Fruit fly (Drosophila melanogaster) whole organism, embryonic: ENCODE data around the gene Mst85C.

Experiments used
- Bgb ChIP-seq: fragments of 200-800 bp; sonication (Bioruptor generic); IDR thresholded peaks from 2 replicates; pipeline ENCODE4 v1.3.6; 2022; ENCODE audit warnings: missing biosample characterization, missing genetic modification characterization; ENCODE audit not compliant: partially characterized antibody
- CG10431 ChIP-seq: fragments of 200-800 bp; sonication (Bioruptor generic); optimal IDR thresholded peaks from 3 replicates; lab custom pipeline; 2018; ENCODE audit warnings: missing biosample characterization, mild to moderate bottlenecking, missing genetic modification characterization
- CG11504 ChIP-seq: fragments of 200-800 bp; sonication (Bioruptor generic); optimal IDR thresholded peaks from 3 replicates; lab custom pipeline; 2019; ENCODE audit warnings: missing biosample characterization, mild to moderate bottlenecking, missing genetic modification characterization, moderate library complexity
- CG12219 ChIP-seq: fragments of 200-800 bp; sonication (Bioruptor generic); optimal IDR thresholded peaks from 3 replicates; lab custom pipeline; 2018; ENCODE audit warnings: missing biosample characterization, mild to moderate bottlenecking, missing genetic modification characterization
- CG12391 ChIP-seq: fragments of 200-800 bp; sonication (Bioruptor generic); optimal IDR thresholded peaks from 3 replicates; lab custom pipeline; 2018; ENCODE audit warnings: missing biosample characterization, mild to moderate bottlenecking, missing genetic modification characterization, moderate library complexity
- CG17328 ChIP-seq: fragments of 200-800 bp; sonication (Bioruptor generic); IDR thresholded peaks from 2 replicates; pipeline ENCODE4 v1.3.6; 2022; ENCODE audit warnings: missing biosample characterization, missing genetic modification characterization
- CG18262 ChIP-seq: fragments of 200-800 bp; optimal IDR thresholded peaks from 3 replicates; lab custom pipeline; 2019; ENCODE audit warnings: missing biosample characterization, mild to moderate bottlenecking, missing genetic modification characterization, moderate library complexity
- CG30020 ChIP-seq: fragments of 200-800 bp; optimal IDR thresholded peaks from 2 replicates; lab custom pipeline; 2019; ENCODE audit warnings: missing biosample characterization, mild to moderate bottlenecking, missing genetic modification characterization, moderate library complexity
- CG30431 ChIP-seq: fragments of 200-800 bp; sonication (Bioruptor generic); optimal IDR thresholded peaks from 2 replicates; lab custom pipeline; 2017; ENCODE audit warnings: missing biosample characterization, missing genetic modification characterization
- CG31388 ChIP-seq: fragments of 200-800 bp; sonication (Bioruptor generic); optimal IDR thresholded peaks from 2 replicates; lab custom pipeline; 2016; ENCODE audit warnings: missing biosample characterization, missing genetic modification characterization
- CG3838 ChIP-seq: fragments of 200-800 bp; sonication (Bioruptor generic); optimal IDR thresholded peaks from 3 replicates; lab custom pipeline; 2016; ENCODE audit warnings: missing biosample characterization, missing genetic modification characterization
- CG6683 ChIP-seq: fragments of 200-800 bp; sonication (Bioruptor generic); optimal IDR thresholded peaks from 2 replicates; lab custom pipeline; 2017; ENCODE audit warnings: missing biosample characterization, mild to moderate bottlenecking, missing genetic modification characterization, missing genetic modification reagents
- CG6765 ChIP-seq: fragments of 200-800 bp; sonication (Bioruptor generic); optimal IDR thresholded peaks from 3 replicates; lab custom pipeline; 2017; ENCODE audit warnings: missing biosample characterization, mild to moderate bottlenecking, missing genetic modification characterization
- CG6813 ChIP-seq: fragments of 200-800 bp; sonication (Bioruptor generic); optimal IDR thresholded peaks from 2 replicates; lab custom pipeline; 2017; ENCODE audit warnings: missing biosample characterization, missing genetic modification characterization, mild to moderate bottlenecking, moderate library complexity, missing genetic modification reagents
- CG6854 ChIP-seq: fragments of 200-800 bp; sonication (Bioruptor generic); optimal IDR thresholded peaks from 3 replicates; lab custom pipeline; 2017; ENCODE audit warnings: missing biosample characterization, mild to moderate bottlenecking, missing genetic modification characterization
- CG7928 ChIP-seq: fragments of 200-800 bp; sonication (Bioruptor generic); optimal IDR thresholded peaks from 2 replicates; lab custom pipeline; 2017; ENCODE audit warnings: missing biosample characterization, mild to moderate bottlenecking, missing genetic modification characterization
- CG7963 ChIP-seq: fragments of 200-800 bp; sonication (Bioruptor generic); IDR thresholded peaks from 3 replicates; pipeline ENCODE4 v1.3.6; 2022; ENCODE audit warnings: missing biosample characterization, missing genetic modification characterization; ENCODE audit not compliant: partially characterized antibody
- CG7987 ChIP-seq: fragments of 200-800 bp; sonication (Bioruptor generic); optimal IDR thresholded peaks from 2 replicates; lab custom pipeline; 2018; ENCODE audit warnings: missing biosample characterization, mild to moderate bottlenecking, missing genetic modification characterization, moderate library complexity
- CG8290 ChIP-seq, 3 experiments: fragments of 200-800 bp; sonication (Bioruptor generic); optimal IDR thresholded peaks; 2 replicates each; lab custom pipeline; 2016 to 2019; ENCODE audit warnings: missing biosample characterization in 3 of 3, missing genetic modification characterization in 3 of 3, mild to moderate bottlenecking in 2 of 3, moderate library complexity in 1 of 3
- CG9437 ChIP-seq: fragments of 200-800 bp; sonication (Bioruptor generic); optimal IDR thresholded peaks from 2 replicates; lab custom pipeline; 2018; ENCODE audit warnings: missing biosample characterization, mild to moderate bottlenecking, missing genetic modification characterization
- CTCF ChIP-seq: fragments of 200-800 bp; sonication (Bioruptor generic); optimal IDR thresholded peaks from 2 replicates; lab custom pipeline; 2017; ENCODE audit warnings: missing biosample characterization, mild to moderate bottlenecking, missing genetic modification characterization, moderate library complexity
- CrebB ChIP-seq: fragments of 200-800 bp; sonication (Bioruptor generic); optimal IDR thresholded peaks from 3 replicates; lab custom pipeline; 2018; ENCODE audit warnings: missing biosample characterization, mild to moderate bottlenecking, missing genetic modification characterization
- HHEX ChIP-seq: fragments of 200-800 bp; sonication (Bioruptor generic); optimal IDR thresholded peaks from 3 replicates; lab custom pipeline; 2017; ENCODE audit warnings: missing biosample characterization, mild to moderate bottlenecking, missing genetic modification characterization, missing genetic modification reagents
- Neu2 ChIP-seq: fragments of 200-800 bp; sonication (Bioruptor generic); optimal IDR thresholded peaks from 3 replicates; lab custom pipeline; 2016; ENCODE audit warnings: missing biosample characterization, missing genetic modification characterization, borderline replicate concordance
- Oli ChIP-seq: fragments of 200-800 bp; sonication (Bioruptor generic); optimal IDR thresholded peaks from 2 replicates; lab custom pipeline; 2018; ENCODE audit warnings: missing biosample characterization, mild to moderate bottlenecking, missing genetic modification characterization, moderate library complexity
- Rx ChIP-seq: fragments of 200-800 bp; sonication (Bioruptor generic); IDR thresholded peaks from 2 replicates; pipeline ENCODE4 v1.3.6; 2022; ENCODE audit warnings: missing biosample characterization, missing genetic modification characterization
- Sox100B ChIP-seq: fragments of 200-800 bp; sonication (Bioruptor generic); optimal IDR thresholded peaks from 3 replicates; lab custom pipeline; 2018; ENCODE audit warnings: missing biosample characterization, mild to moderate bottlenecking, missing genetic modification characterization
- Sox102F ChIP-seq: fragments of 200-800 bp; sonication (Bioruptor generic); optimal IDR thresholded peaks from 2 replicates; lab custom pipeline; 2018; ENCODE audit warnings: missing biosample characterization, mild to moderate bottlenecking, missing genetic modification characterization, moderate library complexity
- ato ChIP-seq: fragments of 200-800 bp; sonication (Bioruptor generic); IDR thresholded peaks from 2 replicates; pipeline ENCODE4 v1.3.6; 2022; ENCODE audit warnings: missing biosample characterization, missing genetic modification characterization; ENCODE audit not compliant: partially characterized antibody
- bigmax ChIP-seq: fragments of 200-800 bp; sonication (Bioruptor generic); optimal IDR thresholded peaks from 2 replicates; lab custom pipeline; 2018; ENCODE audit warnings: missing biosample characterization, mild to moderate bottlenecking, missing genetic modification characterization
- bsh ChIP-seq, 2 experiments: fragments of 200-800 bp; sonication (Bioruptor generic); optimal IDR thresholded peaks; 2 replicates each; lab custom pipeline; 2017 to 2018; ENCODE audit warnings: mild to moderate bottlenecking in 2 of 2, missing biosample characterization in 2 of 2, missing genetic modification characterization in 2 of 2, moderate library complexity in 1 of 2
- caup ChIP-seq: fragments of 200-800 bp; sonication (Bioruptor generic); optimal IDR thresholded peaks from 3 replicates; lab custom pipeline; 2017; ENCODE audit warnings: missing biosample characterization, mild to moderate bottlenecking, missing genetic modification characterization, moderate library complexity; ENCODE audit not compliant: severe bottlenecking
- chm ChIP-seq: fragments of 200-800 bp; sonication (Bioruptor generic); IDR thresholded peaks from 2 replicates; pipeline ENCODE4 v1.3.6; 2022; ENCODE audit warnings: missing biosample characterization, missing genetic modification characterization
- cwo ChIP-seq: fragments of 200-800 bp; sonication (Bioruptor generic); optimal IDR thresholded peaks from 3 replicates; lab custom pipeline; 2017; ENCODE audit warnings: missing biosample characterization, missing genetic modification characterization, mild to moderate bottlenecking, moderate library complexity, missing genetic modification reagents
- disco-r ChIP-seq: fragments of 200-800 bp; sonication (Bioruptor generic); optimal IDR thresholded peaks from 2 replicates; lab custom pipeline; 2016; ENCODE audit warnings: missing biosample characterization, missing genetic modification characterization
- exex ChIP-seq: fragments of 200-800 bp; sonication (Bioruptor generic); optimal IDR thresholded peaks from 4 replicates; lab custom pipeline; 2018; ENCODE audit warnings: missing biosample characterization, mild to moderate bottlenecking, missing genetic modification characterization, moderate library complexity
- gce ChIP-seq: fragments of 200-800 bp; sonication (Bioruptor generic); IDR thresholded peaks from 3 replicates; pipeline ENCODE4 v1.3.6; 2022; ENCODE audit warnings: missing biosample characterization, missing genetic modification characterization
- kah ChIP-seq: fragments of 200-800 bp; sonication (Bioruptor generic); optimal IDR thresholded peaks from 2 replicates; lab custom pipeline; 2018; ENCODE audit warnings: missing biosample characterization, mild to moderate bottlenecking, missing genetic modification characterization
- klu ChIP-seq: fragments of 200-800 bp; sonication (Bioruptor generic); IDR thresholded peaks from 2 replicates; pipeline ENCODE4 v1.3.6; 2022; ENCODE audit warnings: missing biosample characterization, missing genetic modification characterization
- kni ChIP-seq: fragments of 200-800 bp; sonication (Bioruptor generic); optimal IDR thresholded peaks from 3 replicates; lab custom pipeline; 2017; ENCODE audit warnings: mild to moderate bottlenecking, missing biosample characterization, missing genetic modification reagents, missing genetic modification characterization
- lab ChIP-seq: fragments of 200-800 bp; sonication (Bioruptor generic); optimal IDR thresholded peaks from 3 replicates; lab custom pipeline; 2017; ENCODE audit warnings: missing biosample characterization, missing genetic modification characterization, mild to moderate bottlenecking, moderate library complexity, missing genetic modification reagents
- lola ChIP-seq, 3 experiments: fragments of >200 bp in 2 of 3; fragments of 200-800 bp in 1 of 3; sonication (Bioruptor generic) in 1 of 3; optimal IDR thresholded peaks; 2 replicates each; lab custom pipeline; 2017 to 2019; ENCODE audit warnings: missing biosample characterization in 3 of 3, missing genetic modification characterization in 3 of 3, mild to moderate bottlenecking in 1 of 3, moderate library complexity in 1 of 3
- nom ChIP-seq: fragments of 200-800 bp; sonication (Bioruptor generic); optimal IDR thresholded peaks from 2 replicates; lab custom pipeline; 2017; ENCODE audit warnings: missing biosample characterization, missing genetic modification characterization, mild to moderate bottlenecking, moderate library complexity, missing genetic modification reagents
- org-1 ChIP-seq: fragments of 200-800 bp; sonication (Bioruptor generic); optimal IDR thresholded peaks from 2 replicates; lab custom pipeline; 2017; ENCODE audit warnings: missing biosample characterization, missing genetic modification characterization
- prd ChIP-seq, 3 experiments: fragments of >200 bp in 2 of 3; fragments of 200-800 bp in 1 of 3; sonication (Bioruptor generic) in 1 of 3; optimal IDR thresholded peaks in 2 of 3; IDR thresholded peaks in 1 of 3; 2 replicates in 2 of 3; 3 replicates in 1 of 3; pipeline versions ENCODE4 v1.3.6 to Lab custom; 2017 to 2022; ENCODE audit warnings: missing biosample characterization in 1 of 3, missing genetic modification characterization in 1 of 3
- tin ChIP-seq: fragments of 200-800 bp; sonication (Bioruptor generic); optimal IDR thresholded peaks from 3 replicates; lab custom pipeline; 2016; ENCODE audit warnings: missing biosample characterization, missing genetic modification characterization

Mst85C gene

dm6 chr3R:9047561-9048465 is 632 bp upstream of the Mst85C start, which contains the start of gene Rel (continued):
- TF ChIP-seq CG31388, result no peak
- TF ChIP-seq CG6813 (GFP tag; lab: Kevin White, UChicago), result peak; percentile 39
- peak; percentile 69 for TF ChIP-seq CG30020 (tag; lab: Kevin White, UChicago)
- peak; percentile 5 for TF ChIP-seq CG6683 (GFP tag; lab: Kevin White, UChicago)
- no peak for TF ChIP-seq CG7963
- no peak for TF ChIP-seq gce (GFP tag; lab: Robert Waterston, UW)
- no peak for TF ChIP-seq klu (GFP tag; lab: Robert Waterston, UW)
- peak; percentile 88 for TF ChIP-seq CG18262 (tag; lab: Kevin White, UChicago)
- TF ChIP-seq CG17328, result no peak
- TF ChIP-seq tin (GFP tag; lab: Kevin White, UChicago), result peak; percentile 63
- TF ChIP-seq Sox100B, result peak; percentile 84
- TF ChIP-seq Rx (GFP tag; lab: Robert Waterston, UW), result no peak
- no peak for TF ChIP-seq ato (GFP tag; lab: Robert Waterston, UW)
- TF ChIP-seq Oli (tag; lab: Kevin White, UChicago), result peak; percentile 69
- peak; percentile 70 for TF ChIP-seq CG7928 (GFP tag; lab: Kevin White, UChicago)
- peak; percentile 22 for TF ChIP-seq org-1
- TF ChIP-seq cwo, result peak; percentile 62
- no peak for TF ChIP-seq nom (GFP tag; lab: Kevin White, UChicago)
- no peak for TF ChIP-seq disco-r (GFP tag; lab: Kevin White, UChicago)
- no peak for TF ChIP-seq CG6854 (GFP tag; lab: Kevin White, UChicago)
- TF ChIP-seq chm (GFP tag; lab: Robert Waterston, UW), result no peak
- peak; percentile 97 for TF ChIP-seq CG9437 (GFP tag; lab: Kevin White, UChicago)
- TF ChIP-seq CG3838 (GFP tag; lab: Kevin White, UChicago), result no peak
- no peak for TF ChIP-seq bigmax (GFP tag; lab: Kevin White, UChicago)
- peak; percentile 51 for TF ChIP-seq CTCF (GFP tag; lab: Kevin White, UChicago)
- peak; percentile 82 for TF ChIP-seq CG11504 (tag; lab: Kevin White, UChicago)
- TF ChIP-seq CG12391, result peak; percentile 89
- TF ChIP-seq CG6765 (GFP tag; lab: Kevin White, UChicago), result peak; percentile 26
- no peak for TF ChIP-seq CG12219 (GFP tag; lab: Kevin White, UChicago)
- TF ChIP-seq Sox102F, result peak; percentile 77
- TF ChIP-seq Neu2 (GFP tag; lab: Kevin White, UChicago), result no peak
- peak; percentile 11 for TF ChIP-seq HHEX (GFP tag; lab: Kevin White, UChicago)
- TF ChIP-seq caup (GFP tag; lab: Kevin White, UChicago), result peak; percentile 52
- TF ChIP-seq prd (optimal IDR thresholded peaks at IDR 0.05; lab: Kevin White, UChicago), result no peak
- TF ChIP-seq prd (GFP tag; IDR thresholded peaks at IDR 0.05; lab: Robert Waterston, UW), result no peak
- TF ChIP-seq kni, result peak; percentile 42
- TF ChIP-seq lab (GFP tag; lab: Kevin White, UChicago), result peak; percentile 68
- TF ChIP-seq CG10431, result peak; percentile 41
- TF ChIP-seq CG7987 (GFP tag; lab: Kevin White, UChicago), result peak; percentile 31
- peak; percentile 39 for TF ChIP-seq CG8290 (GFP tag; optimal IDR thresholded peaks at IDR 0.05; lab: Kevin White, UChicago)
- peak in 1 of 2 experiments; percentile 68 for TF ChIP-seq CG8290 (tag; optimal IDR thresholded peaks at IDR 0.05; lab: Kevin White, UChicago)
- TF ChIP-seq bsh (GFP tag; optimal IDR thresholded peaks at IDR 0.05; lab: Kevin White, UChicago), result peak in 1 of 2 experiments; percentile 62
- TF ChIP-seq lola (GFP tag; optimal IDR thresholded peaks at IDR 0.05; lab: Kevin White, UChicago), result peak in 1 of 3 experiments; percentile 88
- TF ChIP-seq CrebB (tag; lab: Kevin White, UChicago), result peak; percentile 67
- TF ChIP-seq Bgb (GFP tag; lab: Robert Waterston, UW), result no peak
- peak; percentile 35 for TF ChIP-seq exex
- no peak for TF ChIP-seq kah (GFP tag; lab: Kevin White, UChicago)
- peak; percentile 50 for TF ChIP-seq CG30431 (GFP tag; lab: Kevin White, UChicago)
